Fruit fly (Drosophila melanogaster) whole organism, embryonic: Measurements from ENCODE around the gene Rpp14b.

Experiments used
- Awh ChIP-seq: fragments of 200-800 bp; sonication (Bioruptor generic); IDR thresholded peaks from 2 replicates; pipeline ENCODE4, ENCODE4 v1.3.6; 2022; ENCODE audit warnings: missing biosample characterization, missing genetic modification characterization
- CG10959 ChIP-seq: fragments of 200-800 bp; sonication (Bioruptor generic); IDR thresholded peaks from 2 replicates; pipeline ENCODE4 v1.3.6; 2022; ENCODE audit warnings: missing biosample characterization, missing genetic modification characterization
- CG12769 ChIP-seq: fragments of 200-800 bp; sonication (Bioruptor generic); optimal IDR thresholded peaks from 2 replicates; lab custom pipeline; 2019; ENCODE audit warnings: missing biosample characterization, mild to moderate bottlenecking, missing genetic modification characterization, moderate library complexity
- CG13287 ChIP-seq: fragments of 200-800 bp; sonication (Bioruptor generic); IDR thresholded peaks from 2 replicates; pipeline ENCODE4 v1.3.6; 2022; ENCODE audit warnings: missing biosample characterization, missing genetic modification characterization; ENCODE audit not compliant: partially characterized antibody
- CG14050 ChIP-seq: fragments of 200-800 bp; sonication (Bioruptor generic); IDR thresholded peaks from 3 replicates; pipeline ENCODE4 v1.3.6; 2022; ENCODE audit warnings: missing biosample characterization, missing genetic modification characterization
- CG17612 ChIP-seq: fragments of 200-800 bp; sonication (Bioruptor generic); IDR thresholded peaks from 2 replicates; pipeline ENCODE4 v1.3.6; 2022; ENCODE audit warnings: missing biosample characterization, missing genetic modification characterization
- CG2116 ChIP-seq: fragments of 200-800 bp; sonication (Bioruptor generic); optimal IDR thresholded peaks from 3 replicates; lab custom pipeline; 2018; ENCODE audit warnings: missing biosample characterization, mild to moderate bottlenecking, missing genetic modification characterization
- CG4707 ChIP-seq: fragments of 200-800 bp; sonication (Bioruptor generic); optimal IDR thresholded peaks from 2 replicates; lab custom pipeline; 2018; ENCODE audit warnings: missing biosample characterization, mild to moderate bottlenecking, missing genetic modification characterization, moderate library complexity
- CG8290 ChIP-seq, 3 experiments: fragments of 200-800 bp; sonication (Bioruptor generic); optimal IDR thresholded peaks; 2 replicates each; lab custom pipeline; 2016 to 2019; ENCODE audit warnings: missing biosample characterization in 3 of 3, missing genetic modification characterization in 3 of 3, mild to moderate bottlenecking in 2 of 3, moderate library complexity in 1 of 3
- Dip3 ChIP-seq: fragments of 200-800 bp; sonication (Bioruptor generic); optimal IDR thresholded peaks from 3 replicates; lab custom pipeline; 2016; ENCODE audit warnings: missing biosample characterization, missing genetic modification characterization
- Drgx ChIP-seq: fragments of 200-800 bp; sonication (Bioruptor generic); IDR thresholded peaks from 2 replicates; pipeline ENCODE4 v1.3.6; 2022; ENCODE audit warnings: missing biosample characterization, missing genetic modification characterization
- Ets65A ChIP-seq: fragments of 200-800 bp; sonication (Bioruptor generic); peaks from one replicate; lab custom pipeline; 2016; ENCODE audit warnings: missing biosample characterization, missing genetic modification characterization
- GATAe ChIP-seq: fragments of 200-800 bp; sonication (Bioruptor generic); conservative IDR thresholded peaks from 2 replicates; pipeline ENCODE4 v1.3.6; 2022; ENCODE audit warnings: missing biosample characterization, missing genetic modification characterization
- H2.0 ChIP-seq: fragments of 200-800 bp; sonication (Bioruptor generic); IDR thresholded peaks from 2 replicates; pipeline ENCODE4 v1.3.6; 2022; ENCODE audit warnings: missing biosample characterization, missing genetic modification characterization
- Hr78 ChIP-seq, 2 experiments: fragments of 200-800 bp in 1 of 2; fragments of >200 bp in 1 of 2; sonication (Bioruptor generic) in 1 of 2; optimal IDR thresholded peaks; 2 replicates each; lab custom pipeline; 2017 to 2019; ENCODE audit warnings: missing biosample characterization in 2 of 2, missing genetic modification characterization in 2 of 2, mild to moderate bottlenecking in 1 of 2, moderate library complexity in 1 of 2
- MESR4 ChIP-seq: fragments of 200-800 bp; sonication (Bioruptor generic); optimal IDR thresholded peaks from 2 replicates; lab custom pipeline; 2018; ENCODE audit warnings: missing biosample characterization, mild to moderate bottlenecking, missing genetic modification characterization, moderate library complexity
- Med ChIP-seq: fragments of 200-800 bp; sonication (Bioruptor generic); peaks from one replicate; lab custom pipeline; 2016; ENCODE audit warnings: missing biosample characterization, missing genetic modification characterization, mild to moderate bottlenecking, inconsistent platforms, moderate library complexity
- Mes4 ChIP-seq: fragments of 200-800 bp; sonication (Bioruptor generic); optimal IDR thresholded peaks from 2 replicates; lab custom pipeline; 2016; ENCODE audit warnings: missing biosample characterization, missing genetic modification characterization
- Nf-YA ChIP-seq: fragments of 200-800 bp; sonication (Bioruptor generic); IDR thresholded peaks from 2 replicates; pipeline ENCODE4 v1.3.6; 2022; ENCODE audit warnings: missing biosample characterization, missing genetic modification characterization
- Xrp1 ChIP-seq: fragments of 200-800 bp; sonication (Bioruptor generic); IDR thresholded peaks from 2 replicates; pipeline ENCODE4 v1.3.6; 2022; ENCODE audit warnings: missing biosample characterization, missing genetic modification characterization
- bsh ChIP-seq, 2 experiments: fragments of 200-800 bp; sonication (Bioruptor generic); optimal IDR thresholded peaks; 2 replicates each; lab custom pipeline; 2017 to 2018; ENCODE audit warnings: mild to moderate bottlenecking in 2 of 2, missing biosample characterization in 2 of 2, missing genetic modification characterization in 2 of 2, moderate library complexity in 1 of 2
- btn ChIP-seq: fragments of 200-800 bp; sonication (Bioruptor generic); optimal IDR thresholded peaks from 2 replicates; lab custom pipeline; 2016; ENCODE audit warnings: missing biosample characterization, missing genetic modification characterization
- ci ChIP-seq: fragments of 200-800 bp; sonication (Bioruptor generic); IDR thresholded peaks from 3 replicates; pipeline ENCODE4 v1.3.6; 2022; ENCODE audit warnings: missing biosample characterization, missing genetic modification characterization
- crol ChIP-seq: fragments of 200-800 bp; sonication (Bioruptor generic); IDR thresholded peaks from 2 replicates; pipeline ENCODE4 v1.3.6; 2022; ENCODE audit warnings: missing biosample characterization, missing genetic modification characterization
- cwo ChIP-seq: fragments of 200-800 bp; sonication (Bioruptor generic); optimal IDR thresholded peaks from 3 replicates; lab custom pipeline; 2017; ENCODE audit warnings: missing biosample characterization, missing genetic modification characterization, mild to moderate bottlenecking, moderate library complexity, missing genetic modification reagents
- danr ChIP-seq: fragments of 200-800 bp; sonication (Bioruptor generic); IDR thresholded peaks from 2 replicates; pipeline ENCODE4 v1.3.6; 2022; ENCODE audit warnings: missing biosample characterization, missing genetic modification characterization
- dpn ChIP-seq, 2 experiments: fragments of 200-800 bp; sonication (Bioruptor generic); optimal IDR thresholded peaks; 3 replicates each; lab custom pipeline; 2016; ENCODE audit warnings: missing biosample characterization in 2 of 2, missing genetic modification characterization in 2 of 2
- hkb ChIP-seq, 2 experiments: fragments of 200-800 bp in 1 of 2; fragments of >200 bp in 1 of 2; sonication (Bioruptor generic) in 1 of 2; IDR thresholded peaks in 1 of 2; optimal IDR thresholded peaks in 1 of 2; 2 replicates each; pipeline versions ENCODE4 v1.3.6 to Lab custom; 2017 to 2022; ENCODE audit warnings: missing biosample characterization in 1 of 2, missing genetic modification characterization in 1 of 2
- inv ChIP-seq: fragments of 200-800 bp; sonication (Bioruptor generic); IDR thresholded peaks from 2 replicates; pipeline ENCODE4 v1.3.6; 2022; ENCODE audit warnings: missing biosample characterization, missing genetic modification characterization; ENCODE audit not compliant: partially characterized antibody
- mirr ChIP-seq: fragments of 200-800 bp; sonication (Bioruptor generic); optimal IDR thresholded peaks from 3 replicates; lab custom pipeline; 2018; ENCODE audit warnings: missing biosample characterization, mild to moderate bottlenecking, missing genetic modification characterization
- otp ChIP-seq: fragments of 200-800 bp; sonication (Bioruptor generic); IDR thresholded peaks from 3 replicates; pipeline ENCODE4, ENCODE4 v1.3.6; 2022; ENCODE audit warnings: missing biosample characterization, missing genetic modification characterization
- prd ChIP-seq, 3 experiments: fragments of >200 bp in 2 of 3; fragments of 200-800 bp in 1 of 3; sonication (Bioruptor generic) in 1 of 3; optimal IDR thresholded peaks in 2 of 3; IDR thresholded peaks in 1 of 3; 2 replicates in 2 of 3; 3 replicates in 1 of 3; pipeline versions ENCODE4 v1.3.6 to Lab custom; 2017 to 2022; ENCODE audit warnings: missing biosample characterization in 1 of 3, missing genetic modification characterization in 1 of 3
- ranshi ChIP-seq: fragments of 200-800 bp; sonication (Bioruptor generic); IDR thresholded peaks from 2 replicates; pipeline ENCODE4 v1.3.6; 2022; ENCODE audit warnings: missing biosample characterization, missing genetic modification characterization
- ro ChIP-seq: fragments of 200-800 bp; sonication (Bioruptor generic); IDR thresholded peaks from 2 replicates; pipeline ENCODE4 v1.3.6; 2022; ENCODE audit warnings: missing biosample characterization, missing genetic modification characterization
- row ChIP-seq: fragments of 200-800 bp; sonication (Bioruptor generic); IDR thresholded peaks from 3 replicates; pipeline ENCODE4 v1.3.6; 2022; ENCODE audit warnings: missing biosample characterization, missing genetic modification characterization
- sens ChIP-seq: fragments of 200-800 bp; sonication (Bioruptor generic); peaks from one replicate; lab custom pipeline; 2016; ENCODE audit warnings: missing biosample characterization, missing genetic modification characterization
- slbo ChIP-seq: fragments of 200-800 bp; sonication (Bioruptor generic); IDR thresholded peaks from 2 replicates; pipeline ENCODE4 v1.3.6; 2022; ENCODE audit warnings: missing biosample characterization, missing genetic modification characterization
- sr ChIP-seq: fragments of 200-800 bp; sonication (Bioruptor generic); IDR thresholded peaks from 3 replicates; pipeline ENCODE4 v1.3.6; 2022; ENCODE audit warnings: missing biosample characterization, missing genetic modification characterization

The Rpp14b gene

dm6 chr3R:30063704-30064103, 7.9 kb downstream of the Rpp14b start (continued):
- no peak for TF ChIP-seq ro (GFP tag; lab: Robert Waterston, UW)
- no peak for TF ChIP-seq inv (GFP tag; lab: Robert Waterston, UW)
- TF ChIP-seq CG8290 (GFP tag; optimal IDR thresholded peaks at IDR 0.05; lab: Kevin White, UChicago) = no peak
- peak in 1 of 2 experiments; percentile 6 for TF ChIP-seq CG8290 (tag; optimal IDR thresholded peaks at IDR 0.05; lab: Kevin White, UChicago)
- TF ChIP-seq Mes4 (GFP tag; lab: Kevin White, UChicago) = no peak
- 0 out of 2 replicates have a peak, but pooled peaks have one; percentile 39 for TF ChIP-seq crol (GFP tag; lab: Robert Waterston, UW)
- TF ChIP-seq sens (GFP tag; lab: Kevin White, UChicago) = peak; percentile 68
- TF ChIP-seq H2.0 (GFP tag; lab: Robert Waterston, UW) = no peak
- TF ChIP-seq btn = no peak
- peak; percentile 39 for TF ChIP-seq mirr
- no peak for TF ChIP-seq slbo (GFP tag; lab: Robert Waterston, UW)

DNA sequence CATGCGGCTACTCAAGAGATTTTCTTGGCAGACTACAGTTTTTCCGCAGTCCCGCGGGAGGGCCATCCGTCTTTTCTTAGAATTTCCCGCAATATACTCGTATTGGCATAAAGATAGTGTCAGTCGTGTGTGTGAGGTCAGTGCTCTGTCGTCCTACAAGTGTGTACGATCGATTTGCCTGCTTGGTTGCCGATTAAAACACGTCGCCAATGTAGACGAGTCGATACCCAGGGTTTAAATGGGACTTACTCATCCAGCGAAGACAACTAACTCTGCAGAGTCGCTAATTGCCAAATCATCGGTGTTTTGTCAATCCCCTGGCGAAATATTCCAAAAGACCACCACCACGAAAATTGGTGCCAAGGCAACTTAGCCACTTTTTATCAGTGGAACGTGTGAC, 10.2 kb downstream of the Rpp14b start:
- TF ChIP-seq CG12769 (peak; percentile 33), Ets65A (peak; percentile 3), CG2116 (GFP tag; lab: Kevin White, UChicago) (no peak), Med (GFP tag; lab: Kevin White, UChicago) (peak; percentile 23), MESR4 (GFP tag; lab: Kevin White, UChicago) (no peak)

dm6 chr3R:30070198-30070597, 14.4 kb downstream of the Rpp14b start:
- TF ChIP-seq sr (GFP tag; lab: Robert Waterston, UW) (no peak), otp (GFP tag; lab: Robert Waterston, UW) (no peak), CG17612 (GFP tag; lab: Robert Waterston, UW) (peak; percentile 70), CG8290 (GFP tag; optimal IDR thresholded peaks at IDR 0.05; lab: Kevin White, UChicago) (peak; percentile 64), CG8290 (tag; optimal IDR thresholded peaks at IDR 0.05; lab: Kevin White, UChicago) (peak in 1 of 2 experiments; percentile 27)
- TF ChIP-seq, all 482 proteins: peak for 2

- TF ChIP-seq Dip3 (GFP tag; lab: Kevin White, UChicago) (no peak), row (GFP tag; lab: Robert Waterston, UW) (0 out of 3 replicates have a peak, but pooled peaks have one; percentile 7), GATAe (GFP tag; lab: Robert Waterston, UW) (no peak), ranshi (GFP tag; lab: Robert Waterston, UW) (0 out of 2 replicates have a peak, but pooled peaks have one; percentile 18), CG14050 (GFP tag; lab: Robert Waterston, UW) (no peak), Hr78 (GFP tag; optimal IDR thresholded peaks at IDR 0.05; lab: Kevin White, UChicago) (no peak), CG13287 (GFP tag; lab: Robert Waterston, UW) (no peak), CG4707 (GFP tag; lab: Kevin White, UChicago) (no peak), sens (GFP tag; lab: Kevin White, UChicago) (peak; percentile 59), Med (GFP tag; lab: Kevin White, UChicago) (peak; percentile 25), Drgx (GFP tag; lab: Robert Waterston, UW) (peak; percentile 51; the same call in 1 of the 2 replicates), slbo (GFP tag; lab: Robert Waterston, UW) (peak; percentile 22; the same call in 1 of the 2 replicates), Awh (GFP tag; lab: Robert Waterston, UW) (0 out of 2 replicates have a peak, but pooled peaks have one; percentile 16), CG10959 (0 out of 2 replicates have a peak, but pooled peaks have one; percentile 6), prd (optimal IDR thresholded peaks at IDR 0.05; lab: Kevin White, UChicago) (no peak), prd (GFP tag; IDR thresholded peaks at IDR 0.05; lab: Robert Waterston, UW) (peak; percentile 24; the same call in 1 of the 3 replicates), hkb (optimal IDR thresholded peaks at IDR 0.05; lab: Kevin White, UChicago) (no peak), hkb (GFP tag; IDR thresholded peaks at IDR 0.05; lab: Robert Waterston, UW) (0 out of 2 replicates have a peak, but pooled peaks have one; percentile 34), dpn (GFP tag; optimal IDR thresholded peaks at IDR 0.05; lab: Kevin White, UChicago) (no peak), Nf-YA (no peak), danr (GFP tag; lab: Robert Waterston, UW) (0 out of 2 replicates have a peak, but pooled peaks have one; percentile 23), ci (0 out of 3 replicates have a peak, but pooled peaks have one; percentile 56), CG8290 (GFP tag; optimal IDR thresholded peaks at IDR 0.05; lab: Kevin White, UChicago) (peak; percentile 10), CG8290 (tag; optimal IDR thresholded peaks at IDR 0.05; lab: Kevin White, UChicago) (peak; percentile 16 to 18), Xrp1 (GFP tag; lab: Robert Waterston, UW) (0 out of 2 replicates have a peak, but pooled peaks have one; percentile 18), cwo (GFP tag; lab: Kevin White, UChicago) (no peak), Ets65A (peak; percentile 86), bsh (GFP tag; optimal IDR thresholded peaks at IDR 0.05; lab: Kevin White, UChicago) (peak in 1 of 2 experiments; percentile 25)
- TF ChIP-seq, all 482 proteins: peak for 16
These were observed 16.1 kb downstream of the Rpp14b start for dm6 chr3R:30071827-30072226.
